Fruit fly (Drosophila melanogaster) whole organism, embryonic: ENCODE data around the gene CG17930.

ENCODE experiments used
- CG11398 ChIP-seq: fragments of 200-800 bp; sonication (Bioruptor generic); optimal IDR thresholded peaks from 2 replicates; lab custom pipeline; 2016; ENCODE audit warnings: missing biosample characterization, missing genetic modification characterization
- CG12659 ChIP-seq: fragments of 200-800 bp; sonication (Bioruptor generic); optimal IDR thresholded peaks from 3 replicates; lab custom pipeline; 2017; ENCODE audit warnings: mild to moderate bottlenecking, missing biosample characterization, missing genetic modification reagents, missing genetic modification characterization
- CG12942 ChIP-seq: fragments of 200-800 bp; sonication (Bioruptor generic); optimal IDR thresholded peaks from 3 replicates; lab custom pipeline; 2016; ENCODE audit warnings: missing biosample characterization, missing genetic modification characterization
- CG13296 ChIP-seq: fragments of 200-800 bp; sonication (Bioruptor generic); optimal IDR thresholded peaks from 3 replicates; lab custom pipeline; 2018; ENCODE audit warnings: missing biosample characterization, mild to moderate bottlenecking, missing genetic modification characterization
- CG13775 ChIP-seq: fragments of 200-800 bp; sonication (Bioruptor generic); optimal IDR thresholded peaks from 3 replicates; lab custom pipeline; 2017; ENCODE audit warnings: missing biosample characterization, mild to moderate bottlenecking, missing genetic modification characterization
- CG13894 ChIP-seq: fragments of 200-800 bp; sonication (Bioruptor generic); optimal IDR thresholded peaks from 3 replicates; lab custom pipeline; 2018; ENCODE audit warnings: missing biosample characterization, mild to moderate bottlenecking, missing genetic modification characterization, moderate library complexity
- CG14710 ChIP-seq: fragments of 200-800 bp; sonication (Bioruptor generic); optimal IDR thresholded peaks from 3 replicates; lab custom pipeline; 2019; ENCODE audit warnings: missing biosample characterization, mild to moderate bottlenecking, missing genetic modification characterization, moderate library complexity
- CG15269 ChIP-seq: fragments of 200-800 bp; sonication (Bioruptor generic); optimal IDR thresholded peaks from 2 replicates; lab custom pipeline; 2018; ENCODE audit warnings: missing biosample characterization, mild to moderate bottlenecking, missing genetic modification characterization, moderate library complexity
- CG16779 ChIP-seq: fragments of 200-800 bp; sonication (Bioruptor generic); IDR thresholded peaks from 2 replicates; pipeline ENCODE4 v1.3.6; 2022; ENCODE audit warnings: missing biosample characterization, missing genetic modification characterization
- CG1792 ChIP-seq: fragments of 200-800 bp; sonication (Bioruptor generic); optimal IDR thresholded peaks from 2 replicates; lab custom pipeline; 2016; ENCODE audit warnings: missing biosample characterization, missing genetic modification characterization
- CG2129 ChIP-seq: fragments of 200-800 bp; sonication (Bioruptor generic); IDR thresholded peaks from 2 replicates; pipeline ENCODE4 v1.3.6; 2022; ENCODE audit warnings: missing biosample characterization, missing genetic modification characterization; ENCODE audit not compliant: partially characterized antibody
- CG2678 ChIP-seq: fragments of 200-800 bp; sonication (Bioruptor generic); optimal IDR thresholded peaks from 3 replicates; lab custom pipeline; 2019; ENCODE audit warnings: missing biosample characterization, mild to moderate bottlenecking, missing genetic modification characterization, moderate library complexity
- CG2875 ChIP-seq: fragments of 200-800 bp; sonication (Bioruptor generic); optimal IDR thresholded peaks from 2 replicates; lab custom pipeline; 2017; ENCODE audit warnings: missing biosample characterization, mild to moderate bottlenecking, missing genetic modification characterization, missing genetic modification reagents
- CG32532 ChIP-seq: fragments of 200-800 bp; sonication (Bioruptor generic); IDR thresholded peaks from 2 replicates; pipeline ENCODE4 v1.3.6; 2022; ENCODE audit warnings: missing biosample characterization, missing genetic modification characterization
- CG4820 ChIP-seq: fragments of 200-800 bp; sonication (Bioruptor generic); optimal IDR thresholded peaks from 3 replicates; lab custom pipeline; 2016; ENCODE audit warnings: missing biosample characterization, missing genetic modification characterization
- CG8388 ChIP-seq: fragments of 200-800 bp; sonication (Bioruptor generic); optimal IDR thresholded peaks from 2 replicates; lab custom pipeline; 2019; ENCODE audit warnings: missing biosample characterization, mild to moderate bottlenecking, missing genetic modification characterization, moderate library complexity
- CG9876 ChIP-seq: fragments of 200-800 bp; sonication (Bioruptor generic); optimal IDR thresholded peaks from 2 replicates; lab custom pipeline; 2016; ENCODE audit warnings: missing biosample characterization, missing genetic modification characterization
- CTCF ChIP-seq: fragments of 200-800 bp; sonication (Bioruptor generic); optimal IDR thresholded peaks from 2 replicates; lab custom pipeline; 2017; ENCODE audit warnings: missing biosample characterization, mild to moderate bottlenecking, missing genetic modification characterization, moderate library complexity
- D ChIP-seq, 2 experiments: fragments of 200-800 bp in 1 of 2; fragments of >200 bp in 1 of 2; sonication (Bioruptor generic) in 1 of 2; optimal IDR thresholded peaks; 2 replicates in 1 of 2; 3 replicates in 1 of 2; lab custom pipeline; 2017; ENCODE audit warnings: mild to moderate bottlenecking in 1 of 2, missing biosample characterization in 1 of 2, missing genetic modification characterization in 1 of 2, missing genetic modification reagents in 1 of 2
- Dip3 ChIP-seq: fragments of 200-800 bp; sonication (Bioruptor generic); optimal IDR thresholded peaks from 3 replicates; lab custom pipeline; 2016; ENCODE audit warnings: missing biosample characterization, missing genetic modification characterization
- ERR ChIP-seq: fragments of 200-800 bp; sonication (Bioruptor generic); optimal IDR thresholded peaks from 2 replicates; lab custom pipeline; 2016; ENCODE audit warnings: missing biosample characterization, missing genetic modification characterization
- Fer3 ChIP-seq: fragments of 200-800 bp; sonication (Bioruptor generic); optimal IDR thresholded peaks from 2 replicates; lab custom pipeline; 2018; ENCODE audit warnings: missing biosample characterization, mild to moderate bottlenecking, missing genetic modification characterization, moderate library complexity
- H2.0 ChIP-seq: fragments of 200-800 bp; sonication (Bioruptor generic); IDR thresholded peaks from 2 replicates; pipeline ENCODE4 v1.3.6; 2022; ENCODE audit warnings: missing biosample characterization, missing genetic modification characterization
- Hand ChIP-seq: fragments of 200-800 bp; sonication (Bioruptor generic); optimal IDR thresholded peaks from 2 replicates; lab custom pipeline; 2017; ENCODE audit warnings: mild to moderate bottlenecking, missing biosample characterization, missing genetic modification reagents, missing genetic modification characterization
- Hsf ChIP-seq: fragments of 200-800 bp; sonication (Bioruptor generic); optimal IDR thresholded peaks from 3 replicates; lab custom pipeline; 2016; ENCODE audit warnings: missing biosample characterization, missing genetic modification characterization
- NC2β ChIP-seq: fragments of 200-800 bp; sonication (Bioruptor generic); optimal IDR thresholded peaks from 2 replicates; lab custom pipeline; 2016; ENCODE audit warnings: missing biosample characterization, missing genetic modification characterization
- Pdp1 ChIP-seq, 2 experiments: fragments of 200-800 bp; sonication (Bioruptor generic); optimal IDR thresholded peaks; 3 replicates each; lab custom pipeline; 2016; ENCODE audit warnings: missing biosample characterization in 2 of 2, missing genetic modification characterization in 2 of 2, mild to moderate bottlenecking in 1 of 2, moderate library complexity in 1 of 2
- Usf ChIP-seq: fragments of 200-800 bp; sonication (Bioruptor generic); optimal IDR thresholded peaks from 2 replicates; lab custom pipeline; 2017; ENCODE audit warnings: missing genotype, missing biosample characterization, missing genetic modification characterization
- amos ChIP-seq: fragments of 200-800 bp; sonication (Bioruptor generic); IDR thresholded peaks from 2 replicates; pipeline ENCODE4 v1.3.6; 2022; ENCODE audit warnings: missing biosample characterization, missing genetic modification characterization; ENCODE audit not compliant: partially characterized antibody
- cad ChIP-seq: fragments of >200 bp; optimal IDR thresholded peaks from 2 replicates; lab custom pipeline; 2017; ENCODE audit warnings: missing biosample characterization, missing genetic modification characterization
- cato ChIP-seq: fragments of 200-800 bp; sonication (Bioruptor generic); optimal IDR thresholded peaks from 2 replicates; lab custom pipeline; 2016; ENCODE audit warnings: missing biosample characterization, missing genetic modification characterization, borderline replicate concordance
- dysf ChIP-seq: fragments of 200-800 bp; sonication (Bioruptor generic); IDR thresholded peaks from 3 replicates; pipeline ENCODE4 v1.3.6; 2022; ENCODE audit warnings: missing biosample characterization, missing genetic modification characterization
- eyg ChIP-seq: fragments of 200-800 bp; sonication (Bioruptor generic); optimal IDR thresholded peaks from 3 replicates; lab custom pipeline; 2016; ENCODE audit warnings: missing biosample characterization, missing genetic modification characterization
- gce ChIP-seq: fragments of 200-800 bp; sonication (Bioruptor generic); IDR thresholded peaks from 3 replicates; pipeline ENCODE4 v1.3.6; 2022; ENCODE audit warnings: missing biosample characterization, missing genetic modification characterization
- gem ChIP-seq: fragments of 200-800 bp; sonication (Bioruptor generic); optimal IDR thresholded peaks from 2 replicates; lab custom pipeline; 2019; ENCODE audit warnings: missing biosample characterization, mild to moderate bottlenecking, missing genetic modification characterization, moderate library complexity
- lov ChIP-seq, 2 experiments: fragments of 200-800 bp in 1 of 2; fragments of >200 bp in 1 of 2; sonication (Bioruptor generic) in 1 of 2; IDR thresholded peaks in 1 of 2; optimal IDR thresholded peaks in 1 of 2; 2 replicates in 1 of 2; 3 replicates in 1 of 2; pipeline versions ENCODE4 v1.3.6 to Lab custom; 2017 to 2022; ENCODE audit warnings: missing biosample characterization in 1 of 2, missing genetic modification characterization in 1 of 2
- pan ChIP-seq, 4 experiments: fragments of >200 bp in 3 of 4; fragments of 200-800 bp in 1 of 4; sonication (Bioruptor generic) in 1 of 4; optimal IDR thresholded peaks in 3 of 4; IDR thresholded peaks in 1 of 4; 2 replicates each; pipeline versions ENCODE4 v1.3.6 to Lab custom; 2017 to 2022; ENCODE audit warnings: missing biosample characterization in 2 of 4, missing genetic modification characterization in 2 of 4, mixed read lengths in 1 of 4
- psq ChIP-seq: fragments of 200-800 bp; sonication (Bioruptor generic); optimal IDR thresholded peaks from 2 replicates; lab custom pipeline; 2017; ENCODE audit warnings: missing biosample characterization, missing genetic modification characterization
- repo ChIP-seq: fragments of 200-800 bp; sonication (Bioruptor generic); optimal IDR thresholded peaks from 2 replicates; lab custom pipeline; 2016; ENCODE audit warnings: missing biosample characterization, missing genetic modification characterization
- rib ChIP-seq: fragments of 200-800 bp; sonication (Bioruptor generic); IDR thresholded peaks from 2 replicates; pipeline ENCODE4 v1.3.6; 2022; ENCODE audit warnings: missing biosample characterization, missing genetic modification characterization
- run ChIP-seq: fragments of 200-800 bp; sonication (Bioruptor generic); optimal IDR thresholded peaks from 3 replicates; lab custom pipeline; 2018; ENCODE audit warnings: missing biosample characterization, mild to moderate bottlenecking, missing genetic modification characterization
- scrt ChIP-seq: fragments of 200-800 bp; sonication (Bioruptor generic); optimal IDR thresholded peaks from 2 replicates; lab custom pipeline; 2018; ENCODE audit warnings: missing biosample characterization, mild to moderate bottlenecking, missing genetic modification characterization, moderate library complexity
- sd ChIP-seq: fragments of 200-800 bp; sonication (Bioruptor generic); optimal IDR thresholded peaks from 3 replicates; lab custom pipeline; 2018; ENCODE audit warnings: missing biosample characterization, mild to moderate bottlenecking, missing genetic modification characterization, moderate library complexity
- stwl ChIP-seq: fragments of 200-800 bp; sonication (Bioruptor generic); optimal IDR thresholded peaks from 3 replicates; lab custom pipeline; 2018; ENCODE audit warnings: missing biosample characterization, mild to moderate bottlenecking, missing genetic modification characterization, moderate library complexity
- tgo ChIP-seq: fragments of 200-800 bp; sonication (Bioruptor generic); IDR thresholded peaks from 3 replicates; pipeline ENCODE4 v1.3.6; 2022; ENCODE audit warnings: missing biosample characterization, missing genetic modification characterization
- wdn ChIP-seq: fragments of 200-800 bp; sonication (Bioruptor generic); IDR thresholded peaks from 2 replicates; pipeline ENCODE4 v1.3.6; 2022; ENCODE audit warnings: missing biosample characterization, missing genetic modification characterization
- wek ChIP-seq: fragments of 200-800 bp; sonication (Bioruptor generic); optimal IDR thresholded peaks from 3 replicates; lab custom pipeline; 2018; ENCODE audit warnings: missing biosample characterization, mild to moderate bottlenecking, missing genetic modification characterization, moderate library complexity
- zen ChIP-seq: fragments of 200-800 bp; sonication (Bioruptor generic); optimal IDR thresholded peaks from 3 replicates; lab custom pipeline; 2018; ENCODE audit warnings: missing biosample characterization, mild to moderate bottlenecking, missing genetic modification characterization, moderate library complexity

Gene CG17930

dm6 chr3R:16355393-16355943 is 27.8 kb downstream of the CG17930 start (continued):
- TF ChIP-seq CG13894 (tag; lab: Kevin White, UChicago) (peak; percentile 80), dysf (GFP tag; lab: Robert Waterston, UW) (peak; percentile 63), gce (GFP tag; lab: Robert Waterston, UW) (no peak), eyg (no peak), pan (optimal IDR thresholded peaks at IDR 0.05; lab: Kevin White, UChicago) (no peak), pan (GFP tag; optimal IDR thresholded peaks at IDR 0.05 in 1 of 2, IDR thresholded peaks at IDR 0.05 in 1 of 2) (peak in 1 of 2 experiments; percentile 31), NC2β (no peak), CG14710 (no peak), CG12659 (GFP tag; lab: Kevin White, UChicago) (peak; percentile 39), CG2678 (tag; lab: Kevin White, UChicago) (peak; percentile 59), cad (no peak), amos (GFP tag; lab: Robert Waterston, UW) (no peak), CG13775 (GFP tag; lab: Kevin White, UChicago) (peak; percentile 7), CG13296 (GFP tag; lab: Kevin White, UChicago) (peak; percentile 59), CG9876 (GFP tag; lab: Kevin White, UChicago) (no peak), lov (optimal IDR thresholded peaks at IDR 0.05; lab: Kevin White, UChicago) (no peak), lov (GFP tag; IDR thresholded peaks at IDR 0.05; lab: Robert Waterston, UW) (0 out of 3 replicates have a peak, but pooled peaks have one; percentile 17), Dip3 (GFP tag; lab: Kevin White, UChicago) (peak; percentile 37), D (optimal IDR thresholded peaks at IDR 0.05; lab: Kevin White, UChicago) (no peak), D (GFP tag; optimal IDR thresholded peaks at IDR 0.05; lab: Kevin White, UChicago) (no peak), H2.0 (GFP tag; lab: Robert Waterston, UW) (peak; percentile 37; the same call in 1 of the 2 replicates), CG4820 (GFP tag; lab: Kevin White, UChicago) (no peak), CG12942 (GFP tag; lab: Kevin White, UChicago) (peak; percentile 8), CG1792 (GFP tag; lab: Kevin White, UChicago) (no peak), Fer3 (tag; lab: Kevin White, UChicago) (peak; percentile 62), Usf (GFP tag; lab: Kevin White, UChicago) (peak; percentile 1), wdn (peak; percentile 61), CG2129 (no peak), Hsf (peak; percentile 25), Hand (GFP tag; lab: Kevin White, UChicago) (peak; percentile 47), sd (tag; lab: Kevin White, UChicago) (peak; percentile 93), CG16779 (GFP tag; lab: Robert Waterston, UW) (0 out of 2 replicates have a peak, but pooled peaks have one; percentile 14), scrt (GFP tag; lab: Kevin White, UChicago) (no peak), tgo (GFP tag; lab: Robert Waterston, UW) (peak; percentile 30; the same call in 1 of the 3 replicates), gem (tag; lab: Kevin White, UChicago) (peak; percentile 40), stwl (no peak), zen (tag; lab: Kevin White, UChicago) (no peak), ERR (GFP tag; lab: Kevin White, UChicago) (peak; percentile 35), run (no peak), cato (no peak), CG8388 (GFP tag; lab: Kevin White, UChicago) (no peak), Pdp1 (GFP tag; optimal IDR thresholded peaks at IDR 0.05; lab: Kevin White, UChicago) (peak in 1 of 2 experiments; percentile 35), psq (GFP tag; lab: Kevin White, UChicago) (no peak), rib (GFP tag; lab: Robert Waterston, UW) (peak; percentile 77; the same call in 1 of the 2 replicates), CG11398 (GFP tag; lab: Kevin White, UChicago) (no peak), CG32532 (peak; percentile 88), CTCF (no peak), CG15269 (peak; percentile 54), repo (GFP tag; lab: Kevin White, UChicago) (no peak), CG2875 (no peak), wek (GFP tag; lab: Kevin White, UChicago) (no peak)
